Fruit fly (Drosophila melanogaster) whole organism, pupa: ENCODE data around the gene Alp10.
A peak's percentile ranks its signal among the peaks of the same experiment; 100 is the strongest.

Source experiments
- EcR ChIP-seq: fragments of 200-800 bp; sonication (Bioruptor generic); optimal IDR thresholded peaks from 3 replicates; lab custom pipeline; 2019; ENCODE audit warnings: missing biosample characterization, missing genetic modification characterization, mild to moderate bottlenecking, moderate library complexity, missing genetic modification reagents
- Ets98B ChIP-seq: fragments of 200-800 bp; sonication (Bioruptor generic); IDR thresholded peaks from 2 replicates; pipeline ENCODE4 v1.3.6; 2022; ENCODE audit warnings: missing biosample characterization, missing genetic modification characterization

DNA sequence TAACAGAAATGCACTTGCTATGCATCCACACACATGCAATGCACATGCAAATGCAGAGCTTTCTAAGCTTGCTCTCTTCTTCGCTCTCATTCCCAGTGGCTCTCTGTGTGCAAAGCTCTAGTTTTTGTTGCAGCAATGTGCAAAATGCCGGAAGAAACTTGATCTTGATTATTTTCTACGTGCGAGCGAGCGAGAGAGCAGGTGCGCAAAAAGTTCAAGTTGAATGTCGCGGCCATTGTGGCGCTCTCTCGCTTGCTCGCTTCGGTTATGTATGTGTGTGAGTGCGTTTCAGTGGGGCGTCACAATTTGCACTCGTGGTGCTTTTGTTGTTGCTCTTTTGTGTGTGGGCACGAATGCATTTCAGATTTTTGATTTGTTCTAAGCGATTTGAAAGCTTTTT is 15.5 kb upstream of the Alp10 start:
- no peak for TF ChIP-seq Ets98B
- TF ChIP-seq EcR, result peak; percentile 91
